Worm (Caenorhabditis elegans) whole organism, midembryonic: Measurements from ENCODE around the gene mltn-6.

Source experiments
- T22C8.4 ChIP-seq: fragments of 200-800 bp; sonication (Bioruptor generic); IDR thresholded peaks from 2 replicates; pipeline ENCODE4 v1.3.6; 2022; ENCODE audit warnings: missing genetic modification characterization, missing compliant biosample characterization
- cog-1 ChIP-seq: sonication (generic microtip); optimal IDR thresholded peaks from 2 replicates; lab custom pipeline; 2016; ENCODE audit warnings: missing genetic modification characterization, missing compliant biosample characterization
- flt-1 ChIP-seq: fragments of 200-800 bp; sonication (Bioruptor generic); IDR thresholded peaks from 2 replicates; pipeline ENCODE4 v1.3.6; 2022; ENCODE audit warnings: missing genetic modification characterization, missing compliant biosample characterization
- klf-2 ChIP-seq: fragments of 200-800 bp; sonication (Bioruptor generic); conservative IDR thresholded peaks from 2 replicates; pipeline ENCODE4 v1.3.6; 2022; ENCODE audit warnings: missing genetic modification reagents, missing genetic modification characterization, missing compliant biosample characterization
- med-1 ChIP-seq: sonication (generic microtip); optimal IDR thresholded peaks from 2 replicates; lab custom pipeline; 2017; ENCODE audit warnings: missing genetic modification characterization, mild to moderate bottlenecking, missing compliant biosample characterization, antibody characterized with exemption, missing genetic modification reagents; ENCODE audit not compliant: insufficient read depth
- ref-1 ChIP-seq: fragments of 200-800 bp; sonication (Bioruptor generic); conservative IDR thresholded peaks from 2 replicates; pipeline ENCODE4 v1.3.6; 2022; ENCODE audit warnings: missing genetic modification reagents, missing genetic modification characterization, missing compliant biosample characterization
- tab-1 ChIP-seq: fragments of 200-800 bp; sonication (Bioruptor generic); IDR thresholded peaks from 2 replicates; pipeline ENCODE4 v1.3.6; 2022; ENCODE audit warnings: missing genetic modification characterization, missing compliant biosample characterization
- ztf-23 ChIP-seq: fragments of 200-800 bp; sonication (Bioruptor generic); IDR thresholded peaks from 2 replicates; pipeline ENCODE4 v1.3.6; 2022; ENCODE audit warnings: missing genetic modification reagents, missing genetic modification characterization, missing compliant biosample characterization
- ztf-29 ChIP-seq: fragments of 200-800 bp; sonication (Bioruptor generic); IDR thresholded peaks from 2 replicates; pipeline ENCODE4 v1.3.6; 2022; ENCODE audit warnings: missing genetic modification reagents, missing genetic modification characterization, missing compliant biosample characterization

Gene mltn-6

DNA sequence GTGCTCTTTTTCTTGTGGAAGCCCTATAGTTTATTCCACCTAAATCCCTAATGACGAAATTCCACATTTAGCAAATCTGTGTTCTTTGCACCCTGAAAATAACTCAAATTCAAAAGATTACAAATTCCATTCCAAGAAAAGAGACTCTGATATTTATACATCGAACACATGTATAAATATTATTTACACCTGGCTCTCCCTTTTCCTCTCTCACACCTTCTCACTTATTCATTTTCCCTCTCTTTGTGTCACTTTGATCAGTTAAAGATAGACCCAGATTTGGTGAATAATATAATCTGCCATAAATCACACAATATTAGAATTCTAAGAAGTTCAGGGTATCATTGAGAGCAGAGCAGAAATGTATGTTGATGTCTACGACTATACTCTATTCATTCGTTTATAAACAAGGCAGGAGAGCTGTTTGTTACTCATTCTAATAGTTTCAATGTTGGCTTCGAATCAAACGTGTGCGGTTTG, 27.5 kb downstream of the mltn-6 start, which contains the start of gene nhr-254:
Gene nhr-254, plus strand, starts transcription at position 430 of the 480 bp plus-strand sequence.
- TF ChIP-seq med-1 (GFP tag; lab: Kevin White, UChicago) (no peak), klf-2 (GFP tag; lab: Robert Waterston, UW) (no peak), flt-1 (GFP tag; lab: Robert Waterston, UW) (no peak), T22C8.4 (no peak), tab-1 (no peak), ztf-23 (no peak), ztf-29 (GFP tag; lab: Robert Waterston, UW) (no peak)

DNA sequence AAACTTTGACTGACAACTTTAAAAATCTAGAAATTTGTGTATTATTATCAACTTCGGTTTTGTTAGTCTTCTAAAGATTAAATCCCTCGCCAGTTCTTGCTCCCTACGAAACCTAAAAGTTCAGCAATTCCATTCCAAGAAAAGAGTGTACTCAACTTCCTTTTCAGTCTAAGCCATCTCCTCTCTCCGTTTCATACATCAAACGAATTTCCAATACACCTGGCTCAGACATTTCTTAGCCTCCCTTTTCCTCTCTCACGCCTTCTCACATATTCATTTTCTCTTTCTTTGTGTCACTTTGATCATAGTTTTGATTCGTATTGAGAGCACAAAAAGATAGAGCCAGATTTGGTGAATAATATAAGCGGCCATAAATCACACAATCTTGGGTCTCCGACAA, 31.6 kb downstream of the mltn-6 start, which contains the start of gene nhr-253:
Gene nhr-253, plus strand, starts transcription at position 285 of the 400 bp plus-strand sequence.
- TF ChIP-seq ztf-23, result no peak
- no peak for TF ChIP-seq med-1 (GFP tag; lab: Kevin White, UChicago)
- TF ChIP-seq ztf-29 (GFP tag; lab: Robert Waterston, UW), result no peak
- TF ChIP-seq flt-1 (GFP tag; lab: Robert Waterston, UW), result no peak

DNA sequence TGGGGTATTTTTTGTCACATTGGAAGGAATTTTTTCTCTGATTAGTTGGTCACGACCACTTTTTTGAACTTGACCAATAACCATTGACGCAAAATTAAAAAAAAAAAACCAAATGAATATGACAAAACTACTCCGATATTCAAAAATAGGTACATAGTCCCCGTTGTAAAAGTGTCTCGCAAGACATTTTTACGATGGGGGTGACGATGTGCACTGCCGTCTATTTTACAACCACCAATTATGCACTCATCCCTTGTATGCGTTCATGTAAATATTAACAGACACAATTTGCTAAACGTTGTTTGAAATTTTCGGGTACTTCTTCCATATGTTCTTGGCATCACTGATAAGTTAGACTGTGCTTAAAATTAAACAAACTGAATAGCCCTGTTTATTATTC, 35.0 kb downstream of the mltn-6 start, which contains the start of gene scl-27:
Gene scl-27, plus strand, starts transcription at position 301 of the 400 bp plus-strand sequence.
- TF ChIP-seq ztf-29 (GFP tag; lab: Robert Waterston, UW), result no peak
- TF ChIP-seq T22C8.4, result no peak
- no peak for TF ChIP-seq ref-1
- TF ChIP-seq klf-2 (GFP tag; lab: Robert Waterston, UW), result no peak

DNA sequence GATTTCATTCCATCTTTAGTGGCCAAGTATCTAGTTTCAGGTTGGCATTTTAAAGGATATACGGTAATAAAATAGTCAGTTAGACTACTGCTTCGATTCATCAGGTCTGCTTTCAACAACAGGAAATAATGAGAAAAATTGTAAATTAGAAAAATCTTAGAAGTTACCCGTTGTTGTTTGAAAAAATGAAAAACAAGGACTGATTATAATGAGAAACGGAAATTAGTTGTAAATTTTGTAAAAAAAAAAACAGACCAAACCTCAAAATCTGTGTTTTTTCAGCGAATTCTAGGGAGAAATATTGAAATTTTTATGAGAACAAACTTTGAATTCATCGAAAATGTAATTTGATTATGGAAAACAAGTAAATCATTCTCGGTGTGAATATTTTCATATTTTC, 38.3 kb downstream of the mltn-6 start, which contains the start of gene srh-62:
Gene srh-62, minus strand, starts transcription at position 101 of the 400 bp plus-strand sequence.
- TF ChIP-seq cog-1, result no peak
- no peak for TF ChIP-seq ztf-29 (GFP tag; lab: Robert Waterston, UW)
- no peak for TF ChIP-seq ztf-23
- TF ChIP-seq med-1 (GFP tag; lab: Kevin White, UChicago), result no peak
- no peak for TF ChIP-seq klf-2 (GFP tag; lab: Robert Waterston, UW)
- TF ChIP-seq ref-1, result no peak
- TF ChIP-seq flt-1 (GFP tag; lab: Robert Waterston, UW), result no peak
- TF ChIP-seq T22C8.4, result no peak
- no peak for TF ChIP-seq tab-1

DNA sequence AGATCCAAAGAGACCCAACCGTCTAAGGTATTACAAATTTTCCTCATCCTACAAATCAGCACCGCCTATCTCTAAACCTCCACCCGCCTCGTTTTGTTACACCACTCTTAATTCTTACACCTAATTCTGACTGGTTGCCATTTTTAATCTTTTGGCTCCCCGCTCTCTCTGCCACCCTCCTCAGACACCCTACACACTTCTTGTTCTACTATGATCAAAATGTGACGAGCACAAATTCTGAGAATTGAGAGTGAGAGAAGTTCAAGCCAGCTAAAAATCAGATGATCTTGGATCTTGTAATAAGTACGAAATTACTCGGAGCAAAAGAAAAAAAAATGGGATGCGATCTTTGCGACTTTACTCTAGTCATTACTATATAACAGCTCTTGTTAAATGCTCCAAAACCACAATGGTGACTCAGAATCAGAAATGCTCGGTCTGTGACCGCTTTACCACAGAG, 39.5 kb downstream of the mltn-6 start, which contains the start of gene nhr-252:
Gene nhr-252, plus strand, starts transcription at position 410 of the 460 bp plus-strand sequence.
- TF ChIP-seq cog-1 (no peak), tab-1 (no peak), ztf-23 (no peak), ztf-29 (GFP tag; lab: Robert Waterston, UW) (no peak), ref-1 (no peak), flt-1 (GFP tag; lab: Robert Waterston, UW) (no peak), T22C8.4 (no peak), klf-2 (GFP tag; lab: Robert Waterston, UW) (no peak), med-1 (GFP tag; lab: Kevin White, UChicago) (no peak)

DNA sequence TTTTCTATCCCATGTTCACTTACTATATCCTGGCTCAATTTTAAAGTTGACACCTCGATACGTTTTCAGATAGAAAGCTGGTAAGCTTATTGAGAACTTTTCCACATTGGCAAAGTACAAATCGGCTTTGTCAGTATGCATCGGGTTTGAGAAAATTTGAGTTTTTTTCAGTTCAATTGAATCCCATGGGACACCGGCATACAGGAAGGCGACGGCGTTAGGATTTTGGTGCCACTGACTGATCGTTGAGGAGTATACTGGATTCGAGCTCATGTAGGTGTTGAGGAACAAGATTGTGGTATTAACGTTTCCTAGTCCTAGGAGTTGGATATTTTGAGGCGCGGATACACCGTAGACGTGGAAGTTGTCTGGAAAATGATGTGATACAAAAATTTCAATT, 48.1 kb downstream of the mltn-6 start:
- no peak for TF ChIP-seq T22C8.4
- TF ChIP-seq med-1 (GFP tag; lab: Kevin White, UChicago), result no peak
- no peak for TF ChIP-seq flt-1 (GFP tag; lab: Robert Waterston, UW)
- no peak for TF ChIP-seq ref-1
- no peak for TF ChIP-seq cog-1
- no peak for TF ChIP-seq tab-1
- no peak for TF ChIP-seq ztf-23
- TF ChIP-seq klf-2 (GFP tag; lab: Robert Waterston, UW), result no peak
- no peak for TF ChIP-seq ztf-29 (GFP tag; lab: Robert Waterston, UW)

DNA sequence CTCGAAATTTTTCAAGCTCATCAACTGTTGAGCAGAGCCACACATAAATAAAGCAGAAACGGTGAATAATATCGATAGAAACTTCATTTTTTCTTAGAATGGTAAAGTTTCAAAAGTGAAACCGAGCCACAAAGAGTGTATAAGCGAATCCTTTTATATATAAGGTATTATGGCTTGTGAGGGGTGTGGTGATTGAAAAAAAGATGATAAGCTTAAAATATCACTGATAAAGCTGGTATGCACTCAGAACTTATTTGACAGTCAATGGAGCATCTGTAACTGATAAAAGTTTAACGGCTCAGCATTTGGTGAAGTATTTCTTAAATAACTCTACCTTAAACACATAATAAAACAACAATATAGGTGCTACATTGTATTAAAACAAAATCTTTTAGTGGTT, 49.9 kb downstream of the mltn-6 start, which contains the start of gene dod-19:
Gene dod-19, minus strand, starts transcription at position 130 of the 400 bp plus-strand sequence.
- TF ChIP-seq flt-1 (GFP tag; lab: Robert Waterston, UW), result no peak
- TF ChIP-seq ztf-29 (GFP tag; lab: Robert Waterston, UW), result no peak
- no peak for TF ChIP-seq klf-2 (GFP tag; lab: Robert Waterston, UW)
- TF ChIP-seq tab-1, result no peak
- no peak for TF ChIP-seq T22C8.4
- no peak for TF ChIP-seq ref-1
- TF ChIP-seq cog-1, result no peak
- TF ChIP-seq ztf-23, result no peak
- TF ChIP-seq med-1 (GFP tag; lab: Kevin White, UChicago), result no peak

DNA sequence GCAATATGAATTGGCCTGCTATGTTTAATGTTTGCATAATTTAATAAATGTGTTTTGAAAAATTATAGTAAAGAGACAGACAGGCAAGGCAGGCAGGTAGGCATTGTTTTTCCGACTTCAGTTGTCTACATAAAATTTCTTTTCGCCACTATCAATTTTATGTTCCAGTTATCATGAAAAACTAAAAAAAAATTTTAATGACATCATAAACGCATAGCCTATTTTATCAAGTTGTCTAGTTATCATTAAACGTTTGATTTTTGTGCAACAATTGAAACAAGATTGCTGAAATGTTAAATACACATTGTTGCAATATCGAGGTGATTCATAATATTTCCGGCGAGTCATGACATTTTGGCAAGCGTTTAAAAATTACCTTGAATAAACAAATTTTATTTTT, 50.3 kb downstream of the mltn-6 start:
- TF ChIP-seq T22C8.4 (no peak), ztf-29 (GFP tag; lab: Robert Waterston, UW) (no peak), cog-1 (no peak)

ce11 chrV:417656-418353, 53.1 kb downstream of the mltn-6 start, which contains the start of gene irg-8:
TSS of gene irg-8 (minus strand) at chrV:417706.
- no peak for TF ChIP-seq med-1 (GFP tag; lab: Kevin White, UChicago)
- no peak for TF ChIP-seq tab-1
- TF ChIP-seq T22C8.4, result no peak
- no peak for TF ChIP-seq ztf-29 (GFP tag; lab: Robert Waterston, UW)
- no peak for TF ChIP-seq flt-1 (GFP tag; lab: Robert Waterston, UW)
- TF ChIP-seq klf-2 (GFP tag; lab: Robert Waterston, UW), result no peak
- no peak for TF ChIP-seq cog-1
- TF ChIP-seq ref-1, result no peak
- TF ChIP-seq ztf-23, result no peak

- TF ChIP-seq ref-1 (no peak), med-1 (GFP tag; lab: Kevin White, UChicago) (no peak), T22C8.4 (no peak), tab-1 (no peak), flt-1 (GFP tag; lab: Robert Waterston, UW) (no peak), cog-1 (no peak), ztf-29 (GFP tag; lab: Robert Waterston, UW) (no peak), ztf-23 (no peak), klf-2 (GFP tag; lab: Robert Waterston, UW) (no peak)
These were observed 53.7 kb downstream of the mltn-6 start, which contains the start of gene Y39D8A.1 for ce11 chrV:418432-418831. TSS of gene Y39D8A.1 (plus strand) at chrV:418732.
